Worm (Caenorhabditis elegans) whole organism, L4 larva: ENCODE measurements around the gene H13N06.7.
A peak's percentile ranks its signal among the peaks of the same experiment; 100 is the strongest.

Experiments used
- F37D6.2 ChIP-seq: sonication (generic microtip); optimal IDR thresholded peaks from 2 replicates; lab custom pipeline; 2016; ENCODE audit warnings: mild to moderate bottlenecking, missing genetic modification characterization, missing compliant biosample characterization
- R02D3.7 ChIP-seq: fragments of 150-350 bp; sonication (generic microtip); optimal IDR thresholded peaks from 3 replicates; lab custom pipeline; 2014; ENCODE audit warnings: missing biosample characterization, missing genetic modification characterization
- Y48G9A.11 ChIP-seq: fragments of 200-800 bp; sonication (Bioruptor generic); IDR thresholded peaks from 2 replicates; pipeline ENCODE4 v1.3.6; 2022; ENCODE audit warnings: missing genetic modification reagents, missing genetic modification characterization, missing compliant biosample characterization
- Y5F2A.4 ChIP-seq: fragments of 200-800 bp; sonication (Bioruptor generic); optimal IDR thresholded peaks from 2 replicates; lab custom pipeline; 2018; ENCODE audit warnings: mild to moderate bottlenecking, missing genetic modification characterization, missing compliant biosample characterization
- aha-1 ChIP-seq: fragments of 150-350 bp; peaks from one replicate; lab custom pipeline; 2014; ENCODE audit warnings: missing biosample characterization, missing genetic modification characterization
- ama-1 ChIP-seq: fragments of 150-350 bp; optimal IDR thresholded peaks from 2 replicates; lab custom pipeline; 2014; ENCODE audit warnings: inconsistent platforms, mixed read lengths
- arid-1 ChIP-seq: fragments of 200-800 bp; sonication (Bioruptor generic); conservative IDR thresholded peaks from 2 replicates; pipeline ENCODE4 v1.3.6; 2022; ENCODE audit warnings: missing genetic modification reagents, missing genetic modification characterization, missing compliant biosample characterization
- attf-4 ChIP-seq: sonication (generic microtip); optimal IDR thresholded peaks from 3 replicates; lab custom pipeline; 2017; ENCODE audit warnings: missing biosample characterization, missing genetic modification characterization
- ceh-62 ChIP-seq: sonication (generic microtip); optimal IDR thresholded peaks from 2 replicates; lab custom pipeline; 2017; ENCODE audit warnings: missing biosample characterization, missing genetic modification characterization
- ces-1 ChIP-seq: fragments of 150-350 bp; sonication (generic microtip); optimal IDR thresholded peaks from 4 replicates; lab custom pipeline; 2014; ENCODE audit warnings: missing biosample characterization, missing genetic modification reagents, missing genetic modification characterization
- daf-12 ChIP-seq: fragments of 150-350 bp; optimal IDR thresholded peaks from 2 replicates; lab custom pipeline; 2014; ENCODE audit warnings: missing biosample characterization, missing genetic modification reagents, missing genetic modification characterization
- dmd-8 ChIP-seq: fragments of 200-800 bp; sonication (Bioruptor generic); IDR thresholded peaks from 2 replicates; pipeline ENCODE4 v1.3.6; 2022; ENCODE audit warnings: missing genetic modification characterization, missing compliant biosample characterization
- dmd-9 ChIP-seq: fragments of 200-800 bp; sonication (Bioruptor generic); IDR thresholded peaks from 2 replicates; pipeline ENCODE4 v1.3.6; 2022; ENCODE audit warnings: missing genetic modification reagents, missing genetic modification characterization, missing compliant biosample characterization
- dpl-1 ChIP-seq: fragments of 150-350 bp; optimal IDR thresholded peaks from 2 replicates; lab custom pipeline; 2014; ENCODE audit warnings: missing biosample characterization, missing genetic modification reagents, missing genetic modification characterization
- egl-27 ChIP-seq: sonication (generic microtip); optimal IDR thresholded peaks from 3 replicates; lab custom pipeline; 2017; ENCODE audit warnings: missing biosample characterization, missing genetic modification reagents, missing genetic modification characterization
- egl-43 ChIP-seq: fragments of 200-800 bp; sonication (Bioruptor generic); IDR thresholded peaks from 2 replicates; pipeline ENCODE4 v1.3.6; 2022; ENCODE audit warnings: missing genetic modification reagents, missing genetic modification characterization, missing compliant biosample characterization
- gei-8 ChIP-seq: fragments of 200-800 bp; sonication (Bioruptor generic); optimal IDR thresholded peaks from 2 replicates; lab custom pipeline; 2018; ENCODE audit warnings: mild to moderate bottlenecking, missing genetic modification characterization, missing compliant biosample characterization
- lin-13 ChIP-seq: fragments of 150-350 bp; optimal IDR thresholded peaks from 2 replicates; lab custom pipeline; 2014; ENCODE audit warnings: missing biosample characterization, missing genetic modification reagents, missing genetic modification characterization
- lin-39 ChIP-seq: fragments of 150-350 bp; optimal IDR thresholded peaks from 2 replicates; lab custom pipeline; 2014; ENCODE audit warnings: missing biosample characterization, missing genetic modification reagents, missing genetic modification characterization
- lir-3 ChIP-seq: sonication (generic microtip); optimal IDR thresholded peaks from 2 replicates; lab custom pipeline; 2016; ENCODE audit warnings: mild to moderate bottlenecking, missing genetic modification characterization, missing compliant biosample characterization
- madf-5 ChIP-seq, 2 experiments: fragments of 200-800 bp; sonication (Bioruptor generic); IDR thresholded peaks; 2 replicates each; pipeline ENCODE4 v1.3.6; 2022; ENCODE audit warnings: missing compliant biosample characterization in 2 of 2, missing genetic modification characterization in 2 of 2
- madf-9 ChIP-seq: fragments of 200-800 bp; sonication (Bioruptor generic); conservative IDR thresholded peaks from 2 replicates; pipeline ENCODE4 v1.3.6; 2022; ENCODE audit warnings: missing genetic modification reagents, missing genetic modification characterization, missing compliant biosample characterization
- mdt-29 ChIP-seq: fragments of 200-800 bp; sonication (Bioruptor generic); IDR thresholded peaks from 2 replicates; pipeline ENCODE4 v1.3.6; 2022; ENCODE audit warnings: missing genetic modification reagents, missing genetic modification characterization, missing compliant biosample characterization
- nhr-102 ChIP-seq: sonication (generic microtip); optimal IDR thresholded peaks from 2 replicates; lab custom pipeline; 2016; ENCODE audit warnings: mild to moderate bottlenecking, missing genetic modification characterization, moderate library complexity, missing compliant biosample characterization
- nhr-11 ChIP-seq: fragments of 150-350 bp; optimal IDR thresholded peaks from 2 replicates; lab custom pipeline; 2014; ENCODE audit warnings: missing biosample characterization, missing genetic modification characterization
- nhr-25 ChIP-seq: sonication (generic microtip); optimal IDR thresholded peaks from 2 replicates; lab custom pipeline; 2017; ENCODE audit warnings: missing genetic modification characterization, mild to moderate bottlenecking, missing compliant biosample characterization, antibody characterized with exemption, moderate library complexity, borderline replicate concordance; ENCODE audit not compliant: insufficient read depth
- nhr-6 ChIP-seq: fragments of 150-350 bp; optimal IDR thresholded peaks from 2 replicates; lab custom pipeline; 2014; ENCODE audit warnings: missing biosample characterization, missing genetic modification characterization
- nhr-77 ChIP-seq: fragments of 150-350 bp; optimal IDR thresholded peaks from 2 replicates; lab custom pipeline; 2014; ENCODE audit warnings: missing biosample characterization, missing genetic modification characterization
- php-3 ChIP-seq: fragments of 200-800 bp; sonication (Bioruptor generic); IDR thresholded peaks from 2 replicates; pipeline ENCODE4 v1.3.6; 2022; ENCODE audit warnings: missing genetic modification reagents, missing genetic modification characterization, missing compliant biosample characterization
- set-16 ChIP-seq: fragments of 200-800 bp; sonication (Bioruptor generic); IDR thresholded peaks from 2 replicates; pipeline ENCODE4 v1.3.6; 2022; ENCODE audit warnings: missing genetic modification reagents, missing genetic modification characterization, missing compliant biosample characterization
- snpc-1.2 ChIP-seq: fragments of 200-800 bp; sonication (Bioruptor generic); IDR thresholded peaks from 2 replicates; pipeline ENCODE4 v1.3.6; 2022; ENCODE audit warnings: missing genetic modification reagents, missing genetic modification characterization, missing compliant biosample characterization
- tra-1 ChIP-seq: fragments of 200-800 bp; sonication (Bioruptor generic); IDR thresholded peaks from 2 replicates; pipeline ENCODE4 v1.3.6; 2022; ENCODE audit warnings: missing genetic modification reagents, missing genetic modification characterization, missing compliant biosample characterization
- unc-62 ChIP-seq, 3 experiments: fragments of 150-350 bp in 1 of 3; sonication (generic microtip); optimal IDR thresholded peaks in 2 of 3; peaks in 1 of 3; 1 replicate in 1 of 3; 2 replicates in 2 of 3; lab custom pipeline; 2014 to 2017; ENCODE audit warnings: missing biosample characterization in 3 of 3, missing genetic modification characterization in 3 of 3, missing genetic modification reagents in 3 of 3, missing genotype in 1 of 3
- zfp-2 ChIP-seq: sonication (generic microtip); optimal IDR thresholded peaks from 2 replicates; lab custom pipeline; 2016; ENCODE audit warnings: mild to moderate bottlenecking, missing genetic modification characterization, missing compliant biosample characterization
- zfp-3 ChIP-seq: fragments of 200-800 bp; sonication (Bioruptor generic); conservative IDR thresholded peaks from 2 replicates; pipeline ENCODE4 v1.3.6; 2022; ENCODE audit warnings: missing genetic modification reagents, missing genetic modification characterization, missing compliant biosample characterization

H13N06.7 gene

DNA sequence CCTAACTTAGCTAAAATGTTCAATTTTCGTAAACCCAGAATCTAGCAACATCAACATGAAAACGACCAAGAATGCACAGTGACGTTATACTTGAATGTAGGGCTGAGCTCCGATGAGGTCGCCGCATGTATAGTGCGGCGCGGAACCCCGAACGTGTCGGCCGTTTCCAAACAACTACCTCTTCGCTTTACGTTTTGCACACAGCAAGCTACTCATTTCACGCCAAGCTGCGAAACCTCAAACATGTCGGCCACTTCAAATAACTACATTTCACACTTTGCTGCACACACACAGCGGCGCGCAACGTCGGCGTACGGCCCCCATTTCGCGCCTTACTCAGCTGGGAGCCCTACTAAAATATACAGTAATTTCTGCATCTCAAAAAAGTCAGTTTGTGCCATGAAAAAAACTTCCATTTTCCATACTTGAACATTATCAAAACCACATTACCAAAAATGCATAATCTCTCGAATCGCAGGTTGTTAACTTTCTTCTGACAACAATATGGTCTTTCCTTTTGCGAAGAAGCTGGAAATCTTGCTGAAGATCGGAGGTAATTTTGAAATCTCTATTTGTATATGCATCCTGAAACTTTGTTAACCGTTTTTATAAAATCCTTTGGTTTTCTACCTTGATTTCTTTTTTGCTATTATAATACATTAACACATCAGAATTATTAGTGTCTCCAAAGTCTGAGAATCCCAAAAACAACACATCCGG lies at the start of gene H13N06.7:
H13N06.7 (plus strand) TSS at position 670 of the 720 bp plus-strand sequence.
- no peak for TF ChIP-seq snpc-1.2 (GFP tag; lab: Robert Waterston, UW)
- TF ChIP-seq ama-1 (lab: Kevin White, UChicago), result no peak
- TF ChIP-seq zfp-3, result no peak
- no peak for TF ChIP-seq Y5F2A.4 (GFP tag; lab: Kevin White, UChicago)
- TF ChIP-seq ces-1, result no peak
- no peak for TF ChIP-seq Y48G9A.11
- TF ChIP-seq R02D3.7, result no peak
- no peak for TF ChIP-seq nhr-6 (tag; lab: Kevin White, UChicago)
- no peak for TF ChIP-seq attf-4 (tag; lab: Kevin White, UChicago)
- no peak for TF ChIP-seq daf-12
- TF ChIP-seq mdt-29, result no peak
- TF ChIP-seq set-16, result no peak
- no peak for TF ChIP-seq nhr-11
- no peak for TF ChIP-seq dmd-8
- no peak for TF ChIP-seq ceh-62
- no peak for TF ChIP-seq php-3 (GFP tag; lab: Robert Waterston, UW)
- TF ChIP-seq arid-1 (GFP tag; lab: Robert Waterston, UW), result no peak
- TF ChIP-seq F37D6.2, result no peak
- TF ChIP-seq, all 104 proteins: peak for 0

DNA sequence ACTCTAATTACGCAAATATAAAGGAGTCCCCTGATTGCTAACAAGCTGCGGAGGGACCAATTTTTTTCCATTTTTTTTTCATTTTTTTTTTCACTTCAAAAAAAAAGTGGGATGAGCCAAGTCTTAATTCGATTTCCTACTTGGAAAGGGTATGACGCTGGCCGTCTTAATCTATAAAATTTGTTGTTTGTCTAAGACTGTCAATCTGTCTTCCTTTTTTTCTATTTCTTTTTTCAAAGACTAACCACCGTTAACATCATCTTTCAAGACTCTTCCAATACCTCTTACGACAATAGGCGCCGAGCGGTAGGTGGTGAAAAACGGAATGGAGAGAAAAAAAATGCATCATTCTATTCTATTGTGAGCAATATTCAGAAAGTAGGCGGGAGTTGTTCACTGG lies 37.9 kb upstream of the H13N06.7 start:
- TF ChIP-seq zfp-2 (tag; lab: Kevin White, UChicago), result no peak
- TF ChIP-seq dpl-1 (GFP tag; lab: Kevin White, UChicago), result no peak
- peak; percentile 96 for TF ChIP-seq aha-1 (tag; lab: Kevin White, UChicago)
- no peak for TF ChIP-seq nhr-25 (tag; lab: Kevin White, UChicago)
- no peak for TF ChIP-seq lin-39 (tag; lab: Kevin White, UChicago)
- TF ChIP-seq tra-1, result no peak
- TF ChIP-seq mdt-29, result no peak
- TF ChIP-seq madf-5 (GFP tag; IDR thresholded peaks at IDR 0.05; lab: Robert Waterston, UW), result no peak
- TF ChIP-seq, all 104 proteins: peak for 1

DNA sequence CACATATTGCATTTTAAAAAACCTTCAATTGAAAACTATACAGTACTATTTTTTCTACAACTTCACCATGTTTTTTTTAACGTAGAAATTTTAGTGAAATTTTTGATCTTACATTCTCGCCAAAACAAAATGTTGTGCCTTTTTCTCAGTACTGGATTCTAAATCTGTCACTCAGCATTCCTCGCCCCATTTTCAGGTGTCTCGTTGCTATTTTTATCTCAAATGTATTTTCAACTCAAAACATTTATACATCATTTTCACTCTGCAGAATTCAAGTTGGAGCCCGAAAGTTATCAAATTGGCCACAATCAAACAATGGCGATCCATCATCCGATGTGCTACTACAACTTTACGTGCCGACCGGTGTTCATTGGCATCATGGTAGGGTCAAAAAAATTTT lies 36.9 kb upstream of the H13N06.7 start, which contains the start of gene sprr-1:
sprr-1 (plus strand) TSS at position 269 of the 400 bp plus-strand sequence.
- TF ChIP-seq Y48G9A.11 (no peak), unc-62 (GFP tag; optimal IDR thresholded peaks at IDR 0.05 in 1 of 2; lab: Kevin White, UChicago) (peak in 1 of 2 experiments; percentile 95), unc-62 (tag; optimal IDR thresholded peaks at IDR 0.05; lab: Kevin White, UChicago) (no peak)

DNA sequence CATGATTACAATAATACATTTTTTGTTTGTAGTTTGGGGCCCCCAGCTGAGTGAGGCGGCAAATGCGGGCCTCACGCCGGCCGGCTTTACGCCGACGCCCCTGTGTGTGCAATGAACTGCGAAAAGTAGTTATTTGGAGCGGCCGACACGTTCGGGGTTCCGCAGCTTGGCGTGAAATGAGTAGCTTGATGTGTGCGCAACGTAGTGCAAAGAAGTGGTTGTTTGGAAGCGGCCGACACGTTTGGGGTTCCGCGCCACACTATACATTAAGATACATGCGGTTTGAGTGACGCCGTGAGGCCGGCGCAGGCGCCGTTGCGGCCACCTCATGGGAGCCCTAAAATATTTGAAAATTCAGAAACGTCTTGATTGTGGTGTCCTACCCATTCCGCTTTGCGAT lies 34.3 kb upstream of the H13N06.7 start:
- TF ChIP-seq set-16 (peak; percentile 52), gei-8 (GFP tag; lab: Kevin White, UChicago) (no peak), lin-13 (GFP tag; lab: Kevin White, UChicago) (no peak), aha-1 (tag; lab: Kevin White, UChicago) (no peak), madf-9 (GFP tag; lab: Robert Waterston, UW) (no peak), nhr-77 (no peak), dmd-9 (GFP tag; lab: Robert Waterston, UW) (no peak), dmd-8 (no peak), nhr-102 (tag; lab: Kevin White, UChicago) (no peak), zfp-3 (no peak), lir-3 (tag; lab: Kevin White, UChicago) (no peak), snpc-1.2 (GFP tag; lab: Robert Waterston, UW) (0 out of 2 replicates have a peak, but pooled peaks have one; percentile 42), egl-43 (GFP tag; lab: Robert Waterston, UW) (0 out of 2 replicates have a peak, but pooled peaks have one; percentile 10), egl-27 (tag; lab: Kevin White, UChicago) (no peak)
